Worm (Caenorhabditis elegans) whole organism, young adult: ENCODE results near the gene gst-18.

ENCODE experiments used
- ama-1 ChIP-seq, 3 experiments: fragments of 150-350 bp in 1 of 3; sonication (generic microtip) in 2 of 3; optimal IDR thresholded peaks; 2 replicates each; lab custom pipeline; 2014 to 2018; ENCODE audit warnings: missing biosample characterization in 2 of 3, missing genetic modification characterization in 2 of 3, missing genetic modification reagents in 2 of 3
- athp-1 ChIP-seq: sonication (generic microtip); optimal IDR thresholded peaks from 2 replicates; lab custom pipeline; 2017; ENCODE audit warnings: mild to moderate bottlenecking, missing genetic modification characterization, missing compliant biosample characterization
- lin-35 ChIP-seq, 3 experiments: fragments of 150-350 bp in 2 of 3; sonication (generic microtip) in 1 of 3; optimal IDR thresholded peaks; 2 replicates each; lab custom pipeline; 2014 to 2018; ENCODE audit warnings: missing biosample characterization in 3 of 3, missing genetic modification characterization in 3 of 3, missing genetic modification reagents in 3 of 3
- snpc-4 ChIP-seq, 5 experiments: fragments of 150-350 bp in 1 of 5; sonication (generic microtip) in 4 of 5; optimal IDR thresholded peaks; 2 replicates each; lab custom pipeline; 2014 to 2018; ENCODE audit warnings: missing genetic modification characterization in 5 of 5, missing biosample characterization in 3 of 5, antibody characterized with exemption in 2 of 5, mild to moderate bottlenecking in 2 of 5, missing compliant biosample characterization in 2 of 5, missing genotype in 2 of 5, moderate library complexity in 2 of 5, missing genetic modification reagents in 1 of 5
- unc-130 ChIP-seq: sonication (generic microtip); optimal IDR thresholded peaks from 2 replicates; lab custom pipeline; 2016; ENCODE audit warnings: missing genetic modification reagents, missing genetic modification characterization, missing compliant biosample characterization
- unc-62 ChIP-seq: fragments of 150-350 bp; optimal IDR thresholded peaks from 2 replicates; lab custom pipeline; 2014; ENCODE audit warnings: missing biosample characterization, missing genetic modification reagents, missing genetic modification characterization

ce11 chrII:13630690-13631089, at the start of gene gst-18, which contains the start of gene gst-17:
- no peak for TF ChIP-seq unc-130 (GFP tag; lab: Kevin White, UChicago)
- no peak for TF ChIP-seq ama-1 (optimal IDR thresholded peaks at IDR 0.05; lab: Kevin White, UChicago)
- no peak for TF ChIP-seq ama-1 (GFP tag; optimal IDR thresholded peaks at IDR 0.05; lab: Kevin White, UChicago)
- TF ChIP-seq unc-62 (GFP tag; lab: Kevin White, UChicago), result no peak
- no peak for TF ChIP-seq athp-1 (tag; lab: Kevin White, UChicago)
- no peak for TF ChIP-seq snpc-4 (GFP tag; optimal IDR thresholded peaks at IDR 0.05; lab: Kevin White, UChicago)
- TF ChIP-seq snpc-4 (tag; optimal IDR thresholded peaks at IDR 0.05; lab: Kevin White, UChicago), result no peak
- TF ChIP-seq lin-35 (GFP tag; optimal IDR thresholded peaks at IDR 0.05; lab: Kevin White, UChicago), result no peak
